Fruit fly (Drosophila melanogaster) whole organism, adult: Measurements from ENCODE around the gene Rlip.

ENCODE experiments used
- CG11617 ChIP-seq: fragments of 200-800 bp; sonication (Bioruptor generic); optimal IDR thresholded peaks from 2 replicates; lab custom pipeline; 2017; ENCODE audit warnings: mild to moderate bottlenecking, missing biosample characterization, missing genetic modification reagents, missing genetic modification characterization
- CG12768 ChIP-seq: fragments of 200-800 bp; sonication (Bioruptor generic); optimal IDR thresholded peaks from 2 replicates; lab custom pipeline; 2017; ENCODE audit warnings: missing biosample characterization, missing genetic modification characterization, mild to moderate bottlenecking, moderate library complexity, missing genetic modification reagents
- CG14711 ChIP-seq: fragments of 200-800 bp; sonication (Bioruptor generic); optimal IDR thresholded peaks from 2 replicates; lab custom pipeline; 2018; ENCODE audit warnings: missing biosample characterization, mild to moderate bottlenecking, missing genetic modification characterization, moderate library complexity
- CG1620 ChIP-seq: fragments of 200-800 bp; sonication (Bioruptor generic); optimal IDR thresholded peaks from 2 replicates; lab custom pipeline; 2016; ENCODE audit warnings: missing biosample characterization, missing genetic modification characterization
- CG33017 ChIP-seq: fragments of 200-800 bp; sonication (Bioruptor generic); optimal IDR thresholded peaks from 2 replicates; lab custom pipeline; 2018; ENCODE audit warnings: missing biosample characterization, mild to moderate bottlenecking, missing genetic modification characterization, moderate library complexity
- CG5204 ChIP-seq: fragments of 200-800 bp; sonication (Bioruptor generic); optimal IDR thresholded peaks from 2 replicates; lab custom pipeline; 2016; ENCODE audit warnings: missing biosample characterization, missing genetic modification characterization
- CG7045 ChIP-seq: fragments of 200-800 bp; sonication (Bioruptor generic); optimal IDR thresholded peaks from 2 replicates; lab custom pipeline; 2017; ENCODE audit warnings: missing biosample characterization, mild to moderate bottlenecking, missing genetic modification characterization
- CG7101 ChIP-seq: fragments of 200-800 bp; sonication (Bioruptor generic); optimal IDR thresholded peaks from 2 replicates; lab custom pipeline; 2018; ENCODE audit warnings: missing biosample characterization, mild to moderate bottlenecking, missing genetic modification characterization, moderate library complexity
- Clk ChIP-seq: fragments of 200-800 bp; sonication (Bioruptor generic); optimal IDR thresholded peaks from 2 replicates; lab custom pipeline; 2017; ENCODE audit warnings: missing biosample characterization, missing genetic modification characterization
- Crg-1 ChIP-seq: fragments of 200-800 bp; sonication (Bioruptor generic); optimal IDR thresholded peaks from 2 replicates; lab custom pipeline; 2016; ENCODE audit warnings: missing biosample characterization, missing genetic modification characterization
- Hr96 ChIP-seq: fragments of 200-800 bp; sonication (Bioruptor generic); optimal IDR thresholded peaks from 2 replicates; lab custom pipeline; 2016; ENCODE audit warnings: missing biosample characterization, missing genetic modification characterization
- Mnt ChIP-seq: fragments of 200-800 bp; sonication (Bioruptor generic); optimal IDR thresholded peaks from 2 replicates; lab custom pipeline; 2016; ENCODE audit warnings: missing biosample characterization, mild to moderate bottlenecking, missing genetic modification characterization
- bab1 ChIP-seq: fragments of 200-800 bp; sonication (Bioruptor generic); optimal IDR thresholded peaks from 3 replicates; lab custom pipeline; 2019; ENCODE audit warnings: missing biosample characterization, mild to moderate bottlenecking, missing genetic modification characterization, moderate library complexity
- cic ChIP-seq: fragments of 200-800 bp; sonication (Bioruptor generic); optimal IDR thresholded peaks from 2 replicates; lab custom pipeline; 2017; ENCODE audit warnings: missing biosample characterization, mild to moderate bottlenecking, missing genetic modification characterization, moderate library complexity
- cnc ChIP-seq, 2 experiments: fragments of >200 bp; optimal IDR thresholded peaks; 2 replicates each; lab custom pipeline; 2017
- kay ChIP-seq: fragments of 200-800 bp; sonication (Bioruptor generic); peaks from one replicate; lab custom pipeline; 2016; ENCODE audit warnings: missing biosample characterization, missing genetic modification characterization, borderline replicate concordance
- ovo ChIP-seq: fragments of 200-800 bp; sonication (Bioruptor generic); optimal IDR thresholded peaks from 2 replicates; lab custom pipeline; 2016; ENCODE audit warnings: missing biosample characterization, missing genetic modification characterization
- pad ChIP-seq: fragments of 200-800 bp; sonication (Bioruptor generic); optimal IDR thresholded peaks from 3 replicates; lab custom pipeline; 2017; ENCODE audit warnings: missing biosample characterization, missing genetic modification characterization, mild to moderate bottlenecking, moderate library complexity, missing genetic modification reagents
- tj ChIP-seq: fragments of 200-800 bp; sonication (Bioruptor generic); optimal IDR thresholded peaks from 3 replicates; lab custom pipeline; 2017; ENCODE audit warnings: missing biosample characterization, mild to moderate bottlenecking, missing genetic modification characterization, moderate library complexity
- toe ChIP-seq: fragments of 200-800 bp; sonication (Bioruptor generic); optimal IDR thresholded peaks from 2 replicates; lab custom pipeline; 2016; ENCODE audit warnings: missing biosample characterization, missing genetic modification characterization

Gene Rlip

dm6 chr3R:21023902-21024541 lies 6.5 kb downstream of the Rlip start, which contains the start of gene peg:
peg (minus strand) TSS chr3R:21024163.
- TF ChIP-seq CG5204 (GFP tag; lab: Kevin White, UChicago) (no peak), ovo (no peak), Clk (GFP tag; lab: Kevin White, UChicago) (no peak), CG33017 (tag; lab: Kevin White, UChicago) (peak; percentile 24), Crg-1 (GFP tag; lab: Kevin White, UChicago) (no peak), Mnt (no peak), toe (no peak), cic (GFP tag; lab: Kevin White, UChicago) (peak; percentile 16), CG1620 (GFP tag; lab: Kevin White, UChicago) (no peak), bab1 (GFP tag; lab: Kevin White, UChicago) (no peak), CG7101 (tag; lab: Kevin White, UChicago) (no peak), Hr96 (GFP tag; lab: Kevin White, UChicago) (peak; percentile 0), CG7045 (no peak), cnc (optimal IDR thresholded peaks at IDR 0.05; lab: Kevin White, UChicago) (no peak), tj (GFP tag; lab: Kevin White, UChicago) (peak; percentile 6), CG14711 (no peak), kay (GFP tag; lab: Kevin White, UChicago) (no peak), CG11617 (no peak), CG12768 (peak; percentile 39), pad (no peak)

DNA sequence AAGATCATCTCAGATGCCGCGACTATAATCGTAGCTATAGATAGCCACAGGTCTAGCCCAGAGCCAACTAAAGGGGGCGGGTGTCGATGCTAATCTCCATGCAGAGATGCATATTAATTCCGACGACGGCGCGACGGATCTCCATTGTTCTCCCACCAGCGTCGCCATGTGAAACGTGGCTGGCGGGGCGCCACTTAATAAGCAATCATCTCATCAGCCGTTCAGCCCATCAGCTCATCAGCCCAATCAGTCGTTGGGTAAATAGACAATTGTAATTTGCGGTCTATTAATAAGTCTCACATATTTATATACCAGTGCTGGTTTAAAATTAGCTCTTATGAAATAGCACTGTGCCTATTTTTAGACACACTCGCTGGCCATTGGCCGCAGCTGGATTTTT lies 8.0 kb downstream of the Rlip start:
- no peak for TF ChIP-seq CG11617
- TF ChIP-seq Mnt, result no peak
- TF ChIP-seq pad, result no peak

dm6 chr3R:21042399-21042798 lies 24.9 kb downstream of the Rlip start, which contains the start of gene Dhc93AB:
Dhc93AB (minus strand) TSS chr3R:21042499.
- TF ChIP-seq CG7101 (tag; lab: Kevin White, UChicago) (no peak), CG12768 (no peak), CG33017 (tag; lab: Kevin White, UChicago) (no peak), CG5204 (GFP tag; lab: Kevin White, UChicago) (no peak), bab1 (GFP tag; lab: Kevin White, UChicago) (no peak), Crg-1 (GFP tag; lab: Kevin White, UChicago) (no peak), pad (no peak), cnc (optimal IDR thresholded peaks at IDR 0.05; lab: Kevin White, UChicago) (no peak), cic (GFP tag; lab: Kevin White, UChicago) (no peak)

DNA sequence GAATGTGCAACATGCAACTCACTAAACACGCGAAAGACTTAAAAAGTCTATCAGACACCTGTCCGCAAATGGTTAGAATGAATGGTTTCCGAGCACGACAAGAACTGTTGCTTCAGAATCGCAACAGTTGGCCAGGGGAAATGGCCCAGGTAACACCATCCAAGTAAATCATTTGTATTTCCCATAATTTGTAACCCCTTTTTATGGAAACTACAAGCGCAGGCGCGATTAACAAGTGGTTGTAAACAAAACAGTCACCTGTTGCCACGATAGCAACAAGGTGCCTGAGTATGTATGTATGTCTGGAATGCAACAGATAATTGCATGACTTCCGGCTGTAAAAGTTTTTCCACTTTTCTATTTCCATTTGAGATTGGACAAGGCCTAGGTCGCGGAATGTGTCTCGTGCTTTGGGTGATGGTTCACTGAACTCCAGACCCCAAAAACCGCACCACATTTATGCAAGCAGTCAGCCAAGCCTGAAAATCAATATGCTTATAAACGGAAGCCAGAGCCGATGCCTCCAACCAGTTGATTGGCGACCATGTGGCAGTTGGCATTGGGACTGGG lies 26.1 kb downstream of the Rlip start, which contains the start of gene CG12278:
Gene CG12278, plus strand, starts transcription at position 520 of the 570 bp plus-strand sequence.
- TF ChIP-seq tj (GFP tag; lab: Kevin White, UChicago) (no peak), pad (peak; percentile 72)

dm6 chr3R:21045742-21046141 lies 28.3 kb downstream of the Rlip start, which contains the start of gene CG31189:
CG31189 (minus strand) TSS chr3R:21045842.
- TF ChIP-seq cnc (optimal IDR thresholded peaks at IDR 0.05; lab: Kevin White, UChicago) (no peak), tj (GFP tag; lab: Kevin White, UChicago) (no peak), CG1620 (GFP tag; lab: Kevin White, UChicago) (no peak), CG12768 (no peak), CG7101 (tag; lab: Kevin White, UChicago) (no peak), CG11617 (no peak), Crg-1 (GFP tag; lab: Kevin White, UChicago) (no peak)

DNA sequence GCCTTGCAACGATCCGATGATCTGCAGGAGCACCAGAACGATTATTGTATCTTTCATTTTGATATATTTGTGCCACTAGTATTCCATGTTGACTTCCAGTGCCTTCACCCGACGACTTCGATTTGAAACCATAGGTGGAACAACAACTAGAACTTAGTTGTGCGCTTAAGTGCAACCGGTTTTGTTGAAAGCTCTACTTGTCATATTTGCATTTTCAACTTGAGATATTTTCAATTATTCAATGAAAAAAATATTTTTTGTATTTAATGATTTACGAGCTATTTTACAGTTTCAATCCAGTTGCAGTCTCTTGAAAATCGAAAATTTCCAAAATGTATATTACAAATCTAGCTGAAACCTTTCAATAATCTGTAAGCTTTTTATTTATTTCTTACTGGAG lies 29.4 kb downstream of the Rlip start, which contains the start of gene CG31207:
Gene CG31207, minus strand, starts transcription at position 101 of the 400 bp plus-strand sequence.
- TF ChIP-seq tj (GFP tag; lab: Kevin White, UChicago), result no peak
- TF ChIP-seq CG12768, result no peak
- TF ChIP-seq CG5204 (GFP tag; lab: Kevin White, UChicago), result no peak
- no peak for TF ChIP-seq bab1 (GFP tag; lab: Kevin White, UChicago)
- TF ChIP-seq toe, result no peak
- no peak for TF ChIP-seq pad
- no peak for TF ChIP-seq Hr96 (GFP tag; lab: Kevin White, UChicago)
- TF ChIP-seq Clk (GFP tag; lab: Kevin White, UChicago), result no peak
- TF ChIP-seq CG1620 (GFP tag; lab: Kevin White, UChicago), result no peak
- TF ChIP-seq CG7101 (tag; lab: Kevin White, UChicago), result no peak
- no peak for TF ChIP-seq Mnt
- TF ChIP-seq CG14711, result no peak
- TF ChIP-seq kay (GFP tag; lab: Kevin White, UChicago), result no peak
- no peak for TF ChIP-seq CG7045

- no peak for TF ChIP-seq Clk (GFP tag; lab: Kevin White, UChicago)
- no peak for TF ChIP-seq CG7045
- TF ChIP-seq cic (GFP tag; lab: Kevin White, UChicago), result no peak
- no peak for TF ChIP-seq pad
- TF ChIP-seq ovo, result no peak
- no peak for TF ChIP-seq CG5204 (GFP tag; lab: Kevin White, UChicago)
- TF ChIP-seq tj (GFP tag; lab: Kevin White, UChicago), result no peak
- TF ChIP-seq Crg-1 (GFP tag; lab: Kevin White, UChicago), result no peak
- TF ChIP-seq CG7101 (tag; lab: Kevin White, UChicago), result no peak
- TF ChIP-seq CG11617, result no peak
- TF ChIP-seq kay (GFP tag; lab: Kevin White, UChicago), result no peak
- TF ChIP-seq bab1 (GFP tag; lab: Kevin White, UChicago), result no peak
Measured at dm6 chr3R:21048729-21049128, 31.2 kb downstream of the Rlip start, which contains the start of gene CG7079. CG7079 (minus strand) TSS chr3R:21048829.
